Worm (Caenorhabditis elegans) whole organism, L4 larva: ENCODE data around the gene Y59E1A.4.

ENCODE experiments used
- egl-27 ChIP-seq: sonication (generic microtip); optimal IDR thresholded peaks from 3 replicates; lab custom pipeline; 2017; ENCODE audit warnings: missing biosample characterization, missing genetic modification reagents, missing genetic modification characterization
- fkh-10 ChIP-seq: fragments of 150-350 bp; optimal IDR thresholded peaks from 2 replicates; lab custom pipeline; 2014; ENCODE audit warnings: missing biosample characterization, missing genetic modification reagents, missing genetic modification characterization
- jun-1 ChIP-seq: fragments of 150-350 bp; optimal IDR thresholded peaks from 2 replicates; lab custom pipeline; 2014; ENCODE audit warnings: missing biosample characterization, missing genetic modification reagents, missing genetic modification characterization
- lin-29 ChIP-seq: fragments of 200-800 bp; sonication (Bioruptor generic); IDR thresholded peaks from 2 replicates; pipeline ENCODE4 v1.3.6; 2022; ENCODE audit warnings: missing genetic modification reagents, missing genetic modification characterization, missing compliant biosample characterization
- zip-2 ChIP-seq: fragments of 150-350 bp; optimal IDR thresholded peaks from 2 replicates; lab custom pipeline; 2014; ENCODE audit warnings: missing biosample characterization, missing genetic modification characterization

- TF ChIP-seq egl-27 (tag; lab: Kevin White, UChicago) (no peak), fkh-10 (GFP tag; lab: Kevin White, UChicago) (peak; percentile 66), zip-2 (no peak), jun-1 (no peak), lin-29 (no peak)
Observed at ce11 chrX:1907009-1907408, 32.8 kb downstream of the Y59E1A.4 start.
